Fruit fly (Drosophila melanogaster): Measurements from ENCODE around the gene santa-maria.

The santa-maria gene

DNA sequence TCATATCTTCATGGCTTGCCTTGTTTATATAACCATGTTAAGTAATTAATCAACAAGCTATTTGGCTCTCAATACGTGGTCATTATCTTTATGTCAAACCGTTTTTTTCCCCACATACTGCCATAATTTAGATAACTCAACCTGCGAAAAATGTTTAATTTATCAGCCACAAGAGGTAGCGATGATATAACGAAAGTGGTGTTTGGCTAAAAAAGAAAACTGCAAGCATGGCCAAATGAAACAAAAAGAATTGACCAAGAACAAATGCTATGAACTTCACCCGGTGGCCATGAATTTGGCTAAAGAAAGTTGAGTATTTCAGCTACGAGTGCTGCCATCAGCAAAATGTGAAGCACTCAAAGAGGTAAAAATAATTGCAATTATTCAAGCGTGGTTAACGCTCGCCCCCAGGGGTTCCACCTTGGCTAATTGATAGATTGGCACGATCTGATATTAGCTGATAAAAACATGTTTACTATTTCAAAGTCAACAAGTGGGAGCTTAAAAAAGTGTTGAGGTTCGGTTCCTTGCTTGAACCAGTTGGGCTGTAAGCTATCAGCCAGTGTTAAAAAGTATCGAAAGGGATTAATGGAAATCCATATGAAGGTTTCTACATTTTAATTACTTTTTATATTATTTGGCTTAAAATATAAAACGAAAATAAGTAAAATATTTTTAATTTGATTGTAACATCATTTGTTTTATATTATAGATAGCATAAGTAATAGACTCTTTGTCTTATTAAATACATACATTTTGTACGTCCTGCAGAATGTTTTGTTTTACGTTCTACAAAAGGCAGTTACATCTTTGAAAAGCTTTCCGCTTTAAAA lies 14.3 kb downstream of the santa-maria start (continued):
- TF ChIP-seq CG4707 (GFP tag; optimal IDR thresholded peaks at IDR 0.05) (peak; percentile 65), Ptx1 (GFP tag; IDR thresholded peaks at IDR 0.05) (peak; percentile 61), CG17829 (tag; optimal IDR thresholded peaks at IDR 0.05) (no peak), CG4617 (GFP tag; optimal IDR thresholded peaks at IDR 0.05; ENCODE audit: borderline replicate concordance) (peak; percentile 22)

DNA sequence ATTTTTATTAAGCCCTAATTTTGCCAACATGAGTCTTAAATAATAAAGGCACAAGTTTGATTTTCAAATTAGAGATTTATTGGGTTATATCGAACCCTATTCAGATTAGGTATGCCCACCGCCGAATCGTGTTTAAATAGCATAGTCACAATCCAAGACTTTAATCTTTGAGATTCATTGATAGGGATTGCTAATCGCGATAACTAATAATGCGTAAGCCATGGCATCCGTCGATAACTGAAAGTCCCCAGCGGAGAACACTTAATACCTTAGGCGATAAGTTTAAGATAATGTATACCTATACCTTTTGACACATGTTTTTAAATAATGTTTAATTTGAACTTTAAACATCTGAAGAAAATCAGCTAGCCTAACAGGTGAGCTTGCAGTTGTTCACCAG lies 15.6 kb downstream of the santa-maria start:
- TF ChIP-seq danr (GFP tag; IDR thresholded peaks at IDR 0.05) (no peak), sug (tag; optimal IDR thresholded peaks at IDR 0.05) (peak; percentile 96), CG16779 (GFP tag; IDR thresholded peaks at IDR 0.05) (no peak), CG6854 (GFP tag; optimal IDR thresholded peaks at IDR 0.05) (no peak), exex (tag; optimal IDR thresholded peaks at IDR 0.05) (peak; percentile 85), sd (tag; optimal IDR thresholded peaks at IDR 0.05) (peak; percentile 8), grn (GFP tag; optimal IDR thresholded peaks at IDR 0.05) (peak; percentile 56), CG2712 (tag; optimal IDR thresholded peaks at IDR 0.05) (no peak), CG34376 (GFP tag; optimal IDR thresholded peaks at IDR 0.05) (peak; percentile 52)

DNA sequence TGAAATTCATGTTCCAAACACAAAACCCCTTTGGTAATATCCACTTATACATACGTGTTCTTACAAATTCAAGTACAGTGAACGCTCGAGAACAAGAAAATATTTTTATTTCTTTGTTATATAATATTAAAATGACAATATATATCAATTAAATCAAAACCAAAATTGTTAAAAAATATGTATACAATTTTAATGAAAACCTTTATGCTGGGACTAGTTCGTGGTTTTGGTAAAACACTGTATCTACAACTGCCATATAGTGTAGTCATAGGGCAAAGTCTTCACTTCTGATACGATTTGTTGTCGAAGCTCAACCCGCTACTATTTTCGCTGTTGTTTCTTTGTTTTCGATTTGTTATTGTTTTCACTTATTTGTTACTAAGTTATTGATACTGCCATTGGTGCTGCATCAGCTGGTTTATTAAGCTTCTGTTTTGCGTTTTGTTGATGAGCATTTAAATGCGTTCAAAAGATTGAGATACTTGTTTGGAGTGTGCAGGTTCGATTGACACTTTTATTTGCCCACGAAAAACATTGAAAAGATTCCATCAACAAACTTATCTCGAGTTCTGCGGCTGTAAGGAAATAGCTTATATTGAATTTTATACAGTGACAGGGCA lies 16.2 kb downstream of the santa-maria start:
- no peak for TF ChIP-seq p53 (GFP tag; optimal IDR thresholded peaks at IDR 0.05)
- TF ChIP-seq mam (GFP tag; optimal IDR thresholded peaks at IDR 0.05), result no peak
- TF ChIP-seq Opbp (GFP tag; IDR thresholded peaks at IDR 0.05; ENCODE audit: partially characterized antibody), result no peak
- 0 out of 3 replicates have a peak, but pooled peaks have one; percentile 47 for TF ChIP-seq C15 (GFP tag; IDR thresholded peaks at IDR 0.05)
- TF ChIP-seq knrl (GFP tag; IDR thresholded peaks at IDR 0.05; ENCODE audit: partially characterized antibody), result no peak
- TF ChIP-seq gem (tag; optimal IDR thresholded peaks at IDR 0.05), result peak; percentile 54
- no peak for TF ChIP-seq Hr39 (optimal IDR thresholded peaks at IDR 0.05)
- TF ChIP-seq chif (GFP tag; optimal IDR thresholded peaks at IDR 0.05), result no peak
- no peak for TF ChIP-seq CG10321 (GFP tag; IDR thresholded peaks at IDR 0.05)
- TF ChIP-seq row (GFP tag; IDR thresholded peaks at IDR 0.05), result peak; percentile 82
- peak; percentile 44 for TF ChIP-seq CG7556 (GFP tag; optimal IDR thresholded peaks at IDR 0.05)
- TF ChIP-seq CG2116 (GFP tag; optimal IDR thresholded peaks at IDR 0.05), result no peak
- TF ChIP-seq Lpt (GFP tag; optimal IDR thresholded peaks at IDR 0.05), result no peak
- no peak for TF ChIP-seq CG10979 (tag; optimal IDR thresholded peaks at IDR 0.05)
- no peak for TF ChIP-seq Dip3 (GFP tag; optimal IDR thresholded peaks at IDR 0.05)
- TF ChIP-seq grau (tag; optimal IDR thresholded peaks at IDR 0.05), result peak; percentile 83
- TF ChIP-seq CG1832 (GFP tag; optimal IDR thresholded peaks at IDR 0.05), result no peak
- no peak for TF ChIP-seq CG4282 (GFP tag; optimal IDR thresholded peaks at IDR 0.05)
- no peak for TF ChIP-seq sens-2 (GFP tag; IDR thresholded peaks at IDR 0.05)
- no peak for TF ChIP-seq Camta (GFP tag; optimal IDR thresholded peaks at IDR 0.05)
- no peak for TF ChIP-seq z (GFP tag; IDR thresholded peaks at IDR 0.05)
- no peak for TF ChIP-seq CHES-1-like (GFP tag; optimal IDR thresholded peaks at IDR 0.05)
- TF ChIP-seq CG13894 (tag; optimal IDR thresholded peaks at IDR 0.05), result peak; percentile 55
- no peak for TF ChIP-seq gsb-n (tag; optimal IDR thresholded peaks at IDR 0.05)
- TF ChIP-seq so (GFP tag; IDR thresholded peaks at IDR 0.05), result no peak
- 0 out of 3 replicates have a peak, but pooled peaks have one; percentile 35 for TF ChIP-seq CG7357 (GFP tag; IDR thresholded peaks at IDR 0.05)
- TF ChIP-seq CG10565 (GFP tag; optimal IDR thresholded peaks at IDR 0.05), result no peak
- no peak for TF ChIP-seq H15 (GFP tag; IDR thresholded peaks at IDR 0.05)
- TF ChIP-seq CG17328 (GFP tag; IDR thresholded peaks at IDR 0.05), result peak; percentile 49; the same call in 1 of the 2 replicates
- TF ChIP-seq gcm2 (GFP tag; optimal IDR thresholded peaks at IDR 0.05), result no peak
- no peak for TF ChIP-seq ab (GFP tag; optimal IDR thresholded peaks at IDR 0.05)
- TF ChIP-seq Awh (GFP tag; IDR thresholded peaks at IDR 0.05), result no peak
- TF ChIP-seq Fer3 (tag; optimal IDR thresholded peaks at IDR 0.05), result peak; percentile 62
- peak; percentile 42 for TF ChIP-seq CG7839 (tag; optimal IDR thresholded peaks at IDR 0.05)
